Worm (Caenorhabditis elegans): ENCODE results near the gene C50F7.3.

ce11 chrIV:7754114-7754513 lies 22.0 kb downstream of the C50F7.3 start:
- no peak for TF ChIP-seq tbx-37 (GFP tag; conservative IDR thresholded peaks at IDR 0.05)
- no peak for TF ChIP-seq scrt-1 (GFP tag; IDR thresholded peaks at IDR 0.05)
- TF ChIP-seq F13C5.2 (tag; optimal IDR thresholded peaks at IDR 0.05) = no peak
- TF ChIP-seq flt-1 (GFP tag; IDR thresholded peaks at IDR 0.05) = no peak
- no peak for TF ChIP-seq tbx-11 (GFP tag; IDR thresholded peaks at IDR 0.05)
- TF ChIP-seq ama-1 (optimal IDR thresholded peaks at IDR 0.05) = no peak
- no peak for TF ChIP-seq ceh-36 (tag; optimal IDR thresholded peaks at IDR 0.05)
- no peak for TF ChIP-seq B0310.2 (tag; optimal IDR thresholded peaks at IDR 0.05)
- TF ChIP-seq tra-4 (tag; optimal IDR thresholded peaks at IDR 0.05) = no peak
- no peak for TF ChIP-seq hmbx-1 (tag; optimal IDR thresholded peaks at IDR 0.05)

Measured in whole organism, early embryonic.